Worm (Caenorhabditis elegans) whole organism, L1 larva: ENCODE results near the gene C15H11.1.

Experiments used
- F16B12.6 ChIP-seq: fragments of 150-350 bp; optimal IDR thresholded peaks from 2 replicates; lab custom pipeline; 2014; ENCODE audit warnings: missing biosample characterization, missing genetic modification characterization
- Y116A8C.19 ChIP-seq: sonication (generic microtip); optimal IDR thresholded peaks from 2 replicates; lab custom pipeline; 2016; ENCODE audit warnings: missing compliant biosample characterization, missing genetic modification characterization, borderline replicate concordance
- alr-1 ChIP-seq: fragments of 200-800 bp; sonication (Bioruptor generic); optimal IDR thresholded peaks from 2 replicates; lab custom pipeline; 2018; ENCODE audit warnings: borderline replicate concordance, mild to moderate bottlenecking, missing genetic modification characterization, missing compliant biosample characterization
- aly-2 ChIP-seq: fragments of 150-350 bp; optimal IDR thresholded peaks from 2 replicates; lab custom pipeline; 2014; ENCODE audit warnings: missing biosample characterization, missing genetic modification characterization
- ama-1 ChIP-seq: fragments of 150-350 bp; optimal IDR thresholded peaks from 2 replicates; lab custom pipeline; 2014
- blmp-1 ChIP-seq: fragments of 150-350 bp; optimal IDR thresholded peaks from 2 replicates; lab custom pipeline; 2014; ENCODE audit warnings: missing biosample characterization, missing genetic modification characterization
- ceh-82 ChIP-seq, 3 experiments: fragments of 150-350 bp in 1 of 3; sonication (generic microtip) in 2 of 3; optimal IDR thresholded peaks; 2 replicates each; lab custom pipeline; 2014 to 2017; ENCODE audit warnings: missing biosample characterization in 3 of 3, missing genetic modification characterization in 3 of 3
- ceh-90 ChIP-seq: sonication (generic microtip); optimal IDR thresholded peaks from 2 replicates; lab custom pipeline; 2016; ENCODE audit warnings: missing genetic modification characterization, missing compliant biosample characterization
- dpl-1 ChIP-seq, 3 experiments: fragments of 150-350 bp in 2 of 3; sonication (generic microtip) in 1 of 3; optimal IDR thresholded peaks; 2 replicates each; lab custom pipeline; 2014 to 2017; ENCODE audit warnings: missing biosample characterization in 3 of 3, missing genetic modification characterization in 3 of 3, missing genetic modification reagents in 3 of 3
- efl-1 ChIP-seq, 4 experiments: fragments of 150-350 bp; optimal IDR thresholded peaks in 3 of 4; peaks in 1 of 4; 1 replicate in 1 of 4; 2 replicates in 3 of 4; lab custom pipeline; 2014; ENCODE audit warnings: missing biosample characterization in 2 of 4, missing genetic modification characterization in 2 of 4, missing genetic modification reagents in 2 of 4
- egl-13 ChIP-seq: sonication (generic microtip); optimal IDR thresholded peaks from 2 replicates; lab custom pipeline; 2016; ENCODE audit warnings: missing genotype, missing genetic modification reagents, missing genetic modification characterization, missing compliant biosample characterization
- egl-27 ChIP-seq, 2 experiments: fragments of 150-350 bp in 1 of 2; sonication (generic microtip); optimal IDR thresholded peaks; 3 replicates each; lab custom pipeline; 2017 to 2018; ENCODE audit warnings: missing biosample characterization in 2 of 2, missing genetic modification characterization in 2 of 2, missing genetic modification reagents in 2 of 2
- elt-3 ChIP-seq, 6 experiments: fragments of 150-350 bp in 1 of 6; sonication (generic microtip); optimal IDR thresholded peaks; 2 replicates each; lab custom pipeline; 2017 to 2018; ENCODE audit warnings: missing biosample characterization in 6 of 6, missing genetic modification characterization in 6 of 6, inconsistent platforms in 1 of 6
- ets-5 ChIP-seq: fragments of 200-800 bp; sonication (Bioruptor generic); IDR thresholded peaks from 2 replicates; pipeline ENCODE4 v1.3.6; 2022; ENCODE audit warnings: missing genetic modification characterization, missing compliant biosample characterization
- fkh-10 ChIP-seq: sonication (generic microtip); optimal IDR thresholded peaks from 2 replicates; lab custom pipeline; 2017; ENCODE audit warnings: missing biosample characterization, missing genetic modification reagents, missing genetic modification characterization
- fkh-8 ChIP-seq: sonication (generic microtip); optimal IDR thresholded peaks from 2 replicates; lab custom pipeline; 2016; ENCODE audit warnings: mild to moderate bottlenecking, missing genetic modification characterization, missing compliant biosample characterization
- fos-1 ChIP-seq: fragments of 150-350 bp; optimal IDR thresholded peaks from 2 replicates; lab custom pipeline; 2014; ENCODE audit warnings: missing biosample characterization, missing genetic modification characterization
- hlh-17 ChIP-seq: fragments of 200-800 bp; sonication (Bioruptor generic); optimal IDR thresholded peaks from 2 replicates; lab custom pipeline; 2018; ENCODE audit warnings: missing genetic modification characterization, mild to moderate bottlenecking, missing compliant biosample characterization, moderate library complexity, borderline replicate concordance
- isw-1 ChIP-seq: fragments of 200-800 bp; sonication (Bioruptor generic); IDR thresholded peaks from 2 replicates; pipeline ENCODE4 v1.3.6; 2022; ENCODE audit warnings: missing genetic modification characterization, missing compliant biosample characterization
- jun-1 ChIP-seq: fragments of 150-350 bp; optimal IDR thresholded peaks from 2 replicates; lab custom pipeline; 2014; ENCODE audit warnings: missing biosample characterization, missing genetic modification reagents, missing genetic modification characterization
- lin-13 ChIP-seq: fragments of 150-350 bp; optimal IDR thresholded peaks from 2 replicates; lab custom pipeline; 2014; ENCODE audit warnings: missing biosample characterization, missing genetic modification reagents, missing genetic modification characterization
- lin-14 ChIP-seq: fragments of 200-800 bp; sonication (Bioruptor generic); optimal IDR thresholded peaks from 2 replicates; lab custom pipeline; 2018; ENCODE audit warnings: mild to moderate bottlenecking, missing genetic modification characterization, moderate library complexity, missing compliant biosample characterization
- lin-15B ChIP-seq: fragments of 150-350 bp; sonication (generic microtip); optimal IDR thresholded peaks from 3 replicates; lab custom pipeline; 2014; ENCODE audit warnings: missing biosample characterization, missing genetic modification characterization
- lin-35 ChIP-seq, 2 experiments: fragments of 150-350 bp; optimal IDR thresholded peaks; 2 replicates each; lab custom pipeline; 2014; ENCODE audit warnings: missing biosample characterization in 2 of 2, missing genetic modification characterization in 2 of 2, missing genetic modification reagents in 2 of 2
- lin-39 ChIP-seq: fragments of 150-350 bp; optimal IDR thresholded peaks from 2 replicates; lab custom pipeline; 2014; ENCODE audit warnings: missing biosample characterization, missing genetic modification reagents, missing genetic modification characterization
- lir-3 ChIP-seq: sonication (generic microtip); optimal IDR thresholded peaks from 2 replicates; lab custom pipeline; 2016; ENCODE audit warnings: mild to moderate bottlenecking, missing genetic modification characterization, moderate library complexity, missing compliant biosample characterization; ENCODE audit not compliant: poor library complexity
- lsy-2 ChIP-seq, 2 experiments: fragments of 150-350 bp; optimal IDR thresholded peaks; 2 replicates each; lab custom pipeline; 2014; ENCODE audit warnings: missing biosample characterization in 2 of 2, missing genetic modification characterization in 2 of 2
- nhr-20 ChIP-seq: sonication (generic microtip); optimal IDR thresholded peaks from 2 replicates; lab custom pipeline; 2016; ENCODE audit warnings: mild to moderate bottlenecking, missing genetic modification characterization, missing compliant biosample characterization
- nhr-47 ChIP-seq: sonication (generic microtip); optimal IDR thresholded peaks from 2 replicates; lab custom pipeline; 2016; ENCODE audit warnings: mild to moderate bottlenecking, missing genetic modification characterization, moderate library complexity, missing compliant biosample characterization
- nhr-77 ChIP-seq: fragments of 150-350 bp; optimal IDR thresholded peaks from 2 replicates; lab custom pipeline; 2014; ENCODE audit warnings: missing biosample characterization, missing genetic modification characterization
- nhr-84 ChIP-seq: sonication (generic microtip); optimal IDR thresholded peaks from 2 replicates; lab custom pipeline; 2017; ENCODE audit warnings: missing biosample characterization, missing genetic modification characterization
- nhr-85 ChIP-seq: sonication (generic microtip); peaks from one replicate; lab custom pipeline; 2016; ENCODE audit warnings: missing genetic modification characterization, inconsistent platforms, missing compliant biosample characterization
- nhr-90 ChIP-seq: sonication (generic microtip); optimal IDR thresholded peaks from 2 replicates; lab custom pipeline; 2016; ENCODE audit warnings: mild to moderate bottlenecking, missing genetic modification characterization, missing compliant biosample characterization; ENCODE audit not compliant: poor library complexity
- pax-3 ChIP-seq: fragments of 200-800 bp; sonication (Bioruptor generic); optimal IDR thresholded peaks from 2 replicates; lab custom pipeline; 2018; ENCODE audit warnings: mild to moderate bottlenecking, missing genetic modification characterization, moderate library complexity, missing compliant biosample characterization
- rnt-1 ChIP-seq: sonication (generic microtip); optimal IDR thresholded peaks from 2 replicates; lab custom pipeline; 2016; ENCODE audit warnings: mild to moderate bottlenecking, missing genetic modification characterization, moderate library complexity, missing compliant biosample characterization
- snpc-4 ChIP-seq: fragments of 150-350 bp; optimal IDR thresholded peaks from 2 replicates; lab custom pipeline; 2014; ENCODE audit warnings: missing biosample characterization, missing genetic modification characterization
- tlp-1 ChIP-seq: fragments of 150-350 bp; optimal IDR thresholded peaks from 2 replicates; lab custom pipeline; 2014; ENCODE audit warnings: missing biosample characterization, missing genetic modification characterization
- unc-130 ChIP-seq: fragments of 150-350 bp; optimal IDR thresholded peaks from 2 replicates; lab custom pipeline; 2017; ENCODE audit warnings: missing biosample characterization, missing genetic modification characterization, inconsistent platforms
- unc-30 ChIP-seq: sonication (generic microtip); optimal IDR thresholded peaks from 2 replicates; lab custom pipeline; 2017; ENCODE audit warnings: missing biosample characterization, missing genetic modification characterization
- unc-86 ChIP-seq: sonication (generic microtip); optimal IDR thresholded peaks from 2 replicates; lab custom pipeline; 2016; ENCODE audit warnings: missing genetic modification characterization, missing compliant biosample characterization
- unc-98 ChIP-seq: fragments of 200-800 bp; sonication (Bioruptor generic); IDR thresholded peaks from 2 replicates; pipeline ENCODE4 v1.3.6; 2022; ENCODE audit warnings: missing genetic modification characterization, missing compliant biosample characterization

The C15H11.1 gene

ce11 chrV:14366487-14366962 is 27.1 kb upstream of the C15H11.1 start:
- TF ChIP-seq alr-1 (tag; lab: Kevin White, UChicago) (no peak), pax-3 (tag; lab: Kevin White, UChicago) (peak; percentile 41), ceh-82 (tag; optimal IDR thresholded peaks at IDR 0.05; lab: Kevin White, UChicago) (peak in 1 of 3 experiments; percentile 18), lin-14 (GFP tag; lab: Kevin White, UChicago) (peak; percentile 66), fos-1 (no peak), lin-35 (GFP tag; optimal IDR thresholded peaks at IDR 0.05; lab: Kevin White, UChicago) (peak in 1 of 2 experiments; percentile 2), nhr-47 (tag; lab: Kevin White, UChicago) (peak; percentile 31), lin-15B (tag; lab: Kevin White, UChicago) (no peak), fkh-10 (GFP tag; lab: Kevin White, UChicago) (peak; percentile 66), jun-1 (tag; lab: Kevin White, UChicago) (peak; percentile 60), fkh-8 (tag; lab: Kevin White, UChicago) (peak; percentile 7), unc-130 (tag; lab: Kevin White, UChicago) (no peak)

- TF ChIP-seq isw-1 (GFP tag; lab: Robert Waterston, UW), result no peak
- no peak for TF ChIP-seq egl-27 (tag; optimal IDR thresholded peaks at IDR 0.05; lab: Kevin White, UChicago)
- no peak for TF ChIP-seq ceh-90 (tag; lab: Kevin White, UChicago)
- TF ChIP-seq alr-1 (tag; lab: Kevin White, UChicago), result no peak
- TF ChIP-seq ets-5 (GFP tag; lab: Robert Waterston, UW), result no peak
- no peak for TF ChIP-seq snpc-4
- no peak for TF ChIP-seq nhr-84
- TF ChIP-seq Y116A8C.19 (tag; lab: Kevin White, UChicago), result no peak
- TF ChIP-seq egl-13 (tag; lab: Kevin White, UChicago), result no peak
Observed at ce11 chrV:14368272-14369052, 25.1 kb upstream of the C15H11.1 start.

ce11 chrV:14369412-14369811 is 24.2 kb upstream of the C15H11.1 start:
- no peak for TF ChIP-seq efl-1 (optimal IDR thresholded peaks at IDR 0.05; lab: Kevin White, UChicago)
- peak in 1 of 2 experiments; percentile 69 for TF ChIP-seq efl-1 (GFP tag; optimal IDR thresholded peaks at IDR 0.05 in 1 of 2; lab: Kevin White, UChicago)
- TF ChIP-seq nhr-20, result no peak
- TF ChIP-seq unc-30, result no peak
- TF ChIP-seq nhr-90 (tag; lab: Kevin White, UChicago), result no peak
- no peak for TF ChIP-seq lir-3 (tag; lab: Kevin White, UChicago)
- no peak for TF ChIP-seq fos-1
- no peak for TF ChIP-seq unc-86 (tag; lab: Kevin White, UChicago)
- TF ChIP-seq ets-5 (GFP tag; lab: Robert Waterston, UW), result no peak
- no peak for TF ChIP-seq unc-98 (GFP tag; lab: Robert Waterston, UW)
- TF ChIP-seq, all 84 proteins: peak for 1

ce11 chrV:14372774-14373173 is 20.8 kb upstream of the C15H11.1 start, which contains the start of gene unc-39:
TSS of gene unc-39 (plus strand) at chrV:14373074.
- no peak for TF ChIP-seq aly-2 (tag; lab: Kevin White, UChicago)
- TF ChIP-seq lin-13, result no peak
- TF ChIP-seq lsy-2 (tag; optimal IDR thresholded peaks at IDR 0.05; lab: Kevin White, UChicago), result no peak
- no peak for TF ChIP-seq nhr-47 (tag; lab: Kevin White, UChicago)
- TF ChIP-seq rnt-1 (tag; lab: Kevin White, UChicago), result no peak
- TF ChIP-seq F16B12.6 (tag; lab: Kevin White, UChicago), result no peak
- no peak for TF ChIP-seq lin-39 (tag; lab: Kevin White, UChicago)
- no peak for TF ChIP-seq lin-35 (GFP tag; optimal IDR thresholded peaks at IDR 0.05; lab: Kevin White, UChicago)
- no peak for TF ChIP-seq ama-1 (lab: Kevin White, UChicago)
- TF ChIP-seq nhr-85 (tag; lab: Kevin White, UChicago), result no peak
- TF ChIP-seq egl-13 (tag; lab: Kevin White, UChicago), result no peak
- TF ChIP-seq blmp-1 (tag; lab: Kevin White, UChicago), result no peak
- TF ChIP-seq elt-3 (tag; optimal IDR thresholded peaks at IDR 0.05; lab: Kevin White, UChicago), result no peak
- TF ChIP-seq jun-1 (tag; lab: Kevin White, UChicago), result no peak
- TF ChIP-seq hlh-17 (GFP tag; lab: Kevin White, UChicago), result no peak
- TF ChIP-seq tlp-1, result no peak
- TF ChIP-seq nhr-77 (tag; lab: Kevin White, UChicago), result no peak
- TF ChIP-seq dpl-1 (GFP tag; optimal IDR thresholded peaks at IDR 0.05; lab: Kevin White, UChicago), result no peak
- TF ChIP-seq efl-1 (optimal IDR thresholded peaks at IDR 0.05; lab: Kevin White, UChicago), result no peak
- no peak for TF ChIP-seq efl-1 (GFP tag; optimal IDR thresholded peaks at IDR 0.05 in 1 of 2; lab: Kevin White, UChicago)
